Fruit fly (Drosophila melanogaster) whole organism, prepupa: Measurements from ENCODE around the gene CG10096.

Experiments used
- Blimp-1 ChIP-seq: fragments of 200-800 bp; sonication (Bioruptor generic); optimal IDR thresholded peaks from 3 replicates; lab custom pipeline; 2017; ENCODE audit warnings: missing biosample characterization, missing genetic modification characterization, mild to moderate bottlenecking, moderate library complexity, missing genetic modification reagents
- CG10631 ChIP-seq: fragments of 200-800 bp; sonication (Bioruptor generic); optimal IDR thresholded peaks from 2 replicates; lab custom pipeline; 2016; ENCODE audit warnings: missing biosample characterization, missing genetic modification characterization
- CG10669 ChIP-seq: fragments of 200-800 bp; sonication (Bioruptor generic); optimal IDR thresholded peaks from 3 replicates; lab custom pipeline; 2018; ENCODE audit warnings: missing biosample characterization, mild to moderate bottlenecking, missing genetic modification characterization, moderate library complexity
- CG11294 ChIP-seq: fragments of 200-800 bp; sonication (Bioruptor generic); IDR thresholded peaks from 2 replicates; pipeline ENCODE4 v1.3.6; 2022; ENCODE audit warnings: missing biosample characterization, missing genetic modification characterization
- CG11762 ChIP-seq: fragments of 200-800 bp; sonication (Bioruptor generic); optimal IDR thresholded peaks from 3 replicates; lab custom pipeline; 2016; ENCODE audit warnings: missing biosample characterization, missing genetic modification characterization; ENCODE audit not compliant: insufficient read depth
- CG11902 ChIP-seq: fragments of 200-800 bp; sonication (Bioruptor generic); optimal IDR thresholded peaks from 3 replicates; lab custom pipeline; 2016; ENCODE audit warnings: missing biosample characterization, missing genetic modification characterization
- CG1621 ChIP-seq: fragments of 200-800 bp; sonication (Bioruptor generic); optimal IDR thresholded peaks from 3 replicates; lab custom pipeline; 2018; ENCODE audit warnings: missing biosample characterization, mild to moderate bottlenecking, missing genetic modification characterization
- CG3032 ChIP-seq: fragments of 200-800 bp; optimal IDR thresholded peaks from 2 replicates; lab custom pipeline; 2019; ENCODE audit warnings: missing biosample characterization, mild to moderate bottlenecking, missing genetic modification characterization, moderate library complexity
- CG31627 ChIP-seq: fragments of 200-800 bp; sonication (Bioruptor generic); optimal IDR thresholded peaks from 3 replicates; lab custom pipeline; 2016; ENCODE audit warnings: missing biosample characterization, missing genetic modification characterization
- CG34406 ChIP-seq: fragments of 200-800 bp; sonication (Bioruptor generic); optimal IDR thresholded peaks from 3 replicates; lab custom pipeline; 2016; ENCODE audit warnings: missing biosample characterization, missing genetic modification characterization
- CG3919 ChIP-seq: fragments of 200-800 bp; sonication (Bioruptor generic); optimal IDR thresholded peaks from 3 replicates; lab custom pipeline; 2016; ENCODE audit warnings: missing biosample characterization, missing genetic modification characterization
- CG4318 ChIP-seq: fragments of 200-800 bp; sonication (Bioruptor generic); optimal IDR thresholded peaks from 3 replicates; lab custom pipeline; 2017; ENCODE audit warnings: missing biosample characterization, mild to moderate bottlenecking, missing genetic modification characterization
- CG6163 ChIP-seq: fragments of 200-800 bp; sonication (Bioruptor generic); IDR thresholded peaks from 3 replicates; pipeline ENCODE4 v1.3.6; 2022; ENCODE audit warnings: missing biosample characterization, missing genetic modification characterization
- CG6276 ChIP-seq: fragments of 200-800 bp; sonication (Bioruptor generic); optimal IDR thresholded peaks from 2 replicates; lab custom pipeline; 2017; ENCODE audit warnings: missing biosample characterization, mild to moderate bottlenecking, missing genetic modification characterization
- CG6792 ChIP-seq: fragments of 200-800 bp; sonication (Bioruptor generic); optimal IDR thresholded peaks from 3 replicates; lab custom pipeline; 2016; ENCODE audit warnings: missing biosample characterization, missing genetic modification characterization
- CG6808 ChIP-seq: fragments of 200-800 bp; sonication (Bioruptor generic); optimal IDR thresholded peaks from 3 replicates; lab custom pipeline; 2017; ENCODE audit warnings: missing biosample characterization, missing genetic modification characterization, mild to moderate bottlenecking, moderate library complexity, missing genetic modification reagents
- CG6854 ChIP-seq: fragments of 200-800 bp; sonication (Bioruptor generic); optimal IDR thresholded peaks from 2 replicates; lab custom pipeline; 2017; ENCODE audit warnings: missing biosample characterization, mild to moderate bottlenecking, missing genetic modification characterization
- CG8319 ChIP-seq: fragments of 200-800 bp; sonication (Bioruptor generic); optimal IDR thresholded peaks from 3 replicates; lab custom pipeline; 2016; ENCODE audit warnings: missing biosample characterization, missing genetic modification characterization
- CG8632 ChIP-seq: fragments of 200-800 bp; sonication (Bioruptor generic); optimal IDR thresholded peaks from 3 replicates; lab custom pipeline; 2016; ENCODE audit warnings: missing biosample characterization, missing genetic modification characterization
- CG9139 ChIP-seq: fragments of 200-800 bp; sonication (Bioruptor generic); optimal IDR thresholded peaks from 3 replicates; lab custom pipeline; 2017; ENCODE audit warnings: missing biosample characterization, mild to moderate bottlenecking, missing genetic modification characterization
- Eip75B ChIP-seq: fragments of 200-800 bp; sonication (Bioruptor generic); optimal IDR thresholded peaks from 3 replicates; lab custom pipeline; 2016; ENCODE audit warnings: missing biosample characterization, missing genetic modification characterization
- Eip78C ChIP-seq: fragments of 200-800 bp; sonication (Bioruptor generic); peaks from one replicate; lab custom pipeline; 2016; ENCODE audit warnings: missing biosample characterization, missing genetic modification characterization
- Eip93F ChIP-seq: fragments of 200-800 bp; sonication (Bioruptor generic); optimal IDR thresholded peaks from 2 replicates; lab custom pipeline; 2016; ENCODE audit warnings: missing biosample characterization, mild to moderate bottlenecking, missing genetic modification characterization
- Ets21C ChIP-seq: fragments of 200-800 bp; sonication (Bioruptor generic); optimal IDR thresholded peaks from 3 replicates; lab custom pipeline; 2016; ENCODE audit warnings: missing biosample characterization, missing genetic modification characterization
- Ets96B ChIP-seq: fragments of 200-800 bp; optimal IDR thresholded peaks from 2 replicates; lab custom pipeline; 2019; ENCODE audit warnings: missing biosample characterization, mild to moderate bottlenecking, missing genetic modification characterization, moderate library complexity
- Hr38 ChIP-seq: sonication (Bioruptor generic); optimal IDR thresholded peaks from 2 replicates; lab custom pipeline; 2016; ENCODE audit warnings: missing biosample characterization, missing genetic modification characterization
- Hr39 ChIP-seq: fragments of 200-800 bp; sonication (Bioruptor generic); optimal IDR thresholded peaks from 2 replicates; lab custom pipeline; 2016; ENCODE audit warnings: missing biosample characterization, missing genetic modification characterization
- Hr4 ChIP-seq: fragments of 200-800 bp; sonication (Bioruptor generic); optimal IDR thresholded peaks from 3 replicates; lab custom pipeline; 2016; ENCODE audit warnings: missing biosample characterization, missing genetic modification characterization
- Met ChIP-seq: fragments of 200-800 bp; sonication (Bioruptor generic); optimal IDR thresholded peaks from 3 replicates; lab custom pipeline; 2016; ENCODE audit warnings: missing biosample characterization, missing genetic modification characterization
- OdsH ChIP-seq: fragments of 200-800 bp; sonication (Bioruptor generic); optimal IDR thresholded peaks from 3 replicates; lab custom pipeline; 2016; ENCODE audit warnings: missing biosample characterization, missing genetic modification characterization
- Smox ChIP-seq: fragments of 200-800 bp; sonication (Bioruptor generic); optimal IDR thresholded peaks from 3 replicates; lab custom pipeline; 2016; ENCODE audit warnings: missing biosample characterization, missing genetic modification characterization
- Sox102F ChIP-seq: fragments of 200-800 bp; sonication (Bioruptor generic); optimal IDR thresholded peaks from 2 replicates; lab custom pipeline; 2016; ENCODE audit warnings: missing biosample characterization, mild to moderate bottlenecking, missing genetic modification characterization
- Sox14 ChIP-seq: fragments of 200-800 bp; sonication (Bioruptor generic); optimal IDR thresholded peaks from 3 replicates; lab custom pipeline; 2016; ENCODE audit warnings: missing biosample characterization, missing genetic modification characterization
- Sox15 ChIP-seq: fragments of 200-800 bp; sonication (Bioruptor generic); optimal IDR thresholded peaks from 3 replicates; lab custom pipeline; 2016; ENCODE audit warnings: missing biosample characterization, missing genetic modification characterization
- achi ChIP-seq: fragments of 200-800 bp; sonication (Bioruptor generic); optimal IDR thresholded peaks from 3 replicates; lab custom pipeline; 2016; ENCODE audit warnings: missing biosample characterization, missing genetic modification characterization
- acj6 ChIP-seq: fragments of 200-800 bp; sonication (Bioruptor generic); optimal IDR thresholded peaks from 3 replicates; lab custom pipeline; 2016; ENCODE audit warnings: missing biosample characterization, missing genetic modification characterization
- cyc ChIP-seq: fragments of 200-800 bp; sonication (Bioruptor generic); optimal IDR thresholded peaks from 3 replicates; lab custom pipeline; 2016; ENCODE audit warnings: missing biosample characterization, missing genetic modification characterization
- dac ChIP-seq: fragments of 200-800 bp; sonication (Bioruptor generic); optimal IDR thresholded peaks from 2 replicates; lab custom pipeline; 2017; ENCODE audit warnings: missing biosample characterization, mild to moderate bottlenecking, missing genetic modification characterization
- esn ChIP-seq: fragments of 200-800 bp; sonication (Bioruptor generic); optimal IDR thresholded peaks from 2 replicates; lab custom pipeline; 2016; ENCODE audit warnings: missing biosample characterization, mild to moderate bottlenecking, missing genetic modification characterization, moderate library complexity
- fd59A ChIP-seq: fragments of 200-800 bp; sonication (Bioruptor generic); optimal IDR thresholded peaks from 2 replicates; lab custom pipeline; 2017; ENCODE audit warnings: missing biosample characterization, mild to moderate bottlenecking, missing genetic modification characterization, missing genetic modification reagents
- fd85E ChIP-seq: fragments of 200-800 bp; sonication (Bioruptor generic); optimal IDR thresholded peaks from 3 replicates; lab custom pipeline; 2016; ENCODE audit warnings: missing biosample characterization, missing genetic modification characterization
- fkh ChIP-seq: fragments of 200-800 bp; sonication (Bioruptor generic); optimal IDR thresholded peaks from 3 replicates; lab custom pipeline; 2017; ENCODE audit warnings: missing biosample characterization, mild to moderate bottlenecking, missing genetic modification characterization, moderate library complexity
- lz ChIP-seq: fragments of 200-800 bp; sonication (Bioruptor generic); optimal IDR thresholded peaks from 3 replicates; lab custom pipeline; 2016; ENCODE audit warnings: missing biosample characterization, missing genetic modification characterization
- net ChIP-seq: fragments of 200-800 bp; sonication (Bioruptor generic); optimal IDR thresholded peaks from 3 replicates; lab custom pipeline; 2016; ENCODE audit warnings: missing biosample characterization, missing genetic modification characterization
- pdm3 ChIP-seq: fragments of 200-800 bp; sonication (Bioruptor generic); optimal IDR thresholded peaks from 3 replicates; lab custom pipeline; 2016; ENCODE audit warnings: missing biosample characterization, missing genetic modification characterization
- spab ChIP-seq: fragments of 200-800 bp; sonication (Bioruptor generic); optimal IDR thresholded peaks from 2 replicates; lab custom pipeline; 2017; ENCODE audit warnings: missing biosample characterization, mild to moderate bottlenecking, missing genetic modification characterization, missing genetic modification reagents
- ss ChIP-seq, 2 experiments: fragments of 200-800 bp; sonication (Bioruptor generic); optimal IDR thresholded peaks; 2 replicates in 1 of 2; 3 replicates in 1 of 2; lab custom pipeline; 2017 to 2018; ENCODE audit warnings: mild to moderate bottlenecking in 2 of 2, missing biosample characterization in 2 of 2, missing genetic modification characterization in 2 of 2, moderate library complexity in 1 of 2
- svp ChIP-seq: fragments of 200-800 bp; sonication (Bioruptor generic); peaks from one replicate; lab custom pipeline; 2016; ENCODE audit warnings: missing biosample characterization, missing genetic modification characterization
- topi ChIP-seq: fragments of 200-800 bp; sonication (Bioruptor generic); optimal IDR thresholded peaks from 3 replicates; lab custom pipeline; 2016; ENCODE audit warnings: missing biosample characterization, missing genetic modification characterization
- vri ChIP-seq: fragments of 200-800 bp; sonication (Bioruptor generic); optimal IDR thresholded peaks from 3 replicates; lab custom pipeline; 2016; ENCODE audit warnings: missing biosample characterization, mild to moderate bottlenecking, missing genetic modification characterization

CG10096 gene

DNA sequence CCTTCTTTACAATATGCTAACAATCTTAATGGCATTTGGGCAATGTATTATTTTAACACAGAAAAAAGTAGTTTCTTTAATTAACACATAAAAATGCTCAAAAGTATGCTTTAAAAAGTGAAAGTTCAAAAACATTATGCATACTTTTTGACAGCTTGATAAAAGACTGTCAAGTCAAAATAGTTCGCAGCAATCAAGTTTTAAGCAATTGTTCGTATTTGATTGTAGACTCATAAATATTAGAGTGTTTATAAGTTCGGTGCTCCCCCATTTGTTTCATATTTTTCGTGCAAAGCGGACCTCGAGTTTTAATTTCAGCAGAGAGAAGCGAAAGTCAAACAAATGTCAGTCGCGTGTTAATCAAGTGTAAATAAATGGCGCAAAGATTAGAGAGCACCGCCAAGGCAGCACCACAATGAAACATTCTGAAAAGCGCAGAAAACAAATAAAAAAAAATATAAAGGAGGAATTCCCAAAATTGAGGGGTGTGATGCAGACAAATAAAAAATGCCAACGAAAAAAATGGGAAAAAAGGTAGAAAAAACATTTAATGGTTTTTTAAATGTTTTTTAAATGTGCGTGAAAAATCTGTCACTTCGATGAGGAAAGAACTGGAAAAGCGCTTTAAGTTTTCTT is 50.7 kb downstream of the CG10096 start:
- no peak for TF ChIP-seq ss (GFP tag; optimal IDR thresholded peaks at IDR 0.05; lab: Kevin White, UChicago)
- TF ChIP-seq spab (GFP tag; lab: Kevin White, UChicago), result no peak
- no peak for TF ChIP-seq CG34406 (GFP tag; lab: Kevin White, UChicago)
- TF ChIP-seq CG6854 (GFP tag; lab: Kevin White, UChicago), result no peak
- peak; percentile 18 for TF ChIP-seq Smox (GFP tag; lab: Kevin White, UChicago)
- TF ChIP-seq Sox14, result no peak
- TF ChIP-seq dac (GFP tag; lab: Kevin White, UChicago), result no peak
- TF ChIP-seq CG11762 (GFP tag; lab: Kevin White, UChicago), result no peak
- TF ChIP-seq Hr4, result no peak
- TF ChIP-seq esn (GFP tag; lab: Kevin White, UChicago), result peak; percentile 51
- no peak for TF ChIP-seq Eip75B (GFP tag; lab: Kevin White, UChicago)
- TF ChIP-seq CG1621, result no peak
- peak; percentile 24 for TF ChIP-seq lz (GFP tag; lab: Kevin White, UChicago)
- no peak for TF ChIP-seq achi (GFP tag; lab: Kevin White, UChicago)
- no peak for TF ChIP-seq CG6276 (GFP tag; lab: Kevin White, UChicago)
- TF ChIP-seq CG11902 (GFP tag; lab: Kevin White, UChicago), result no peak
- peak; percentile 85 for TF ChIP-seq svp (GFP tag; lab: Kevin White, UChicago)
- TF ChIP-seq CG11294 (GFP tag; lab: Robert Waterston, UW), result no peak
- TF ChIP-seq OdsH, result no peak
- TF ChIP-seq Sox15 (GFP tag; lab: Kevin White, UChicago), result no peak
- peak; percentile 50 for TF ChIP-seq Met (GFP tag; lab: Kevin White, UChicago)
- TF ChIP-seq Ets21C (GFP tag; lab: Kevin White, UChicago), result peak; percentile 36
- peak; percentile 15 for TF ChIP-seq Sox102F (GFP tag; lab: Kevin White, UChicago)
- no peak for TF ChIP-seq CG8319 (GFP tag; lab: Kevin White, UChicago)
- no peak for TF ChIP-seq CG10631
- no peak for TF ChIP-seq net (GFP tag; lab: Kevin White, UChicago)
- no peak for TF ChIP-seq fkh (GFP tag; lab: Kevin White, UChicago)
- no peak for TF ChIP-seq CG6792
- no peak for TF ChIP-seq CG6808 (GFP tag; lab: Kevin White, UChicago)
- no peak for TF ChIP-seq CG10669 (GFP tag; lab: Kevin White, UChicago)
- peak; percentile 68 for TF ChIP-seq Eip78C (GFP tag; lab: Kevin White, UChicago)
- TF ChIP-seq pdm3 (GFP tag; lab: Kevin White, UChicago), result no peak
- no peak for TF ChIP-seq CG4318 (GFP tag; lab: Kevin White, UChicago)
- no peak for TF ChIP-seq fd85E (GFP tag; lab: Kevin White, UChicago)
- no peak for TF ChIP-seq fd59A (GFP tag; lab: Kevin White, UChicago)
- TF ChIP-seq CG31627, result peak; percentile 49
- no peak for TF ChIP-seq Eip93F
- TF ChIP-seq topi (GFP tag; lab: Kevin White, UChicago), result peak; percentile 45
- TF ChIP-seq CG3919 (GFP tag; lab: Kevin White, UChicago), result no peak
- no peak for TF ChIP-seq CG8632
- TF ChIP-seq CG9139, result no peak
- no peak for TF ChIP-seq vri (GFP tag; lab: Kevin White, UChicago)
- peak; percentile 50 for TF ChIP-seq Hr39 (GFP tag; lab: Kevin White, UChicago)
- no peak for TF ChIP-seq Hr38 (GFP tag; lab: Kevin White, UChicago)
- TF ChIP-seq Blimp-1 (GFP tag; lab: Kevin White, UChicago), result peak; percentile 15
- TF ChIP-seq CG6163 (GFP tag; lab: Robert Waterston, UW), result no peak
- no peak for TF ChIP-seq Ets96B (tag; lab: Kevin White, UChicago)
- no peak for TF ChIP-seq acj6 (GFP tag; lab: Kevin White, UChicago)
- peak; percentile 30 for TF ChIP-seq cyc
- TF ChIP-seq CG3032 (tag; lab: Kevin White, UChicago), result no peak
